Worm (Caenorhabditis elegans) whole organism, L1 larva: ENCODE measurements around the gene F26C11.1.

Experiments
- nhr-11 ChIP-seq: fragments of 150-350 bp; optimal IDR thresholded peaks from 2 replicates; lab custom pipeline; 2014; ENCODE audit warnings: missing biosample characterization, missing genetic modification characterization
- pqm-1 ChIP-seq: sonication (generic microtip); optimal IDR thresholded peaks from 3 replicates; lab custom pipeline; 2017; ENCODE audit warnings: missing biosample characterization, missing genetic modification characterization

ce11 chrII:9937611-9938010, 43.1 kb downstream of the F26C11.1 start:
- peak; percentile 88 for TF ChIP-seq nhr-11 (tag; lab: Kevin White, UChicago)
- TF ChIP-seq pqm-1 (tag; lab: Kevin White, UChicago) = no peak
